Worm (Caenorhabditis elegans) whole organism, young adult: ENCODE data around the gene egl-26.

Experiments used
- B0336.3 ChIP-seq: fragments of 200-800 bp; sonication (Bioruptor generic); IDR thresholded peaks from 2 replicates; pipeline ENCODE4 v1.3.6; 2022; ENCODE audit warnings: missing genetic modification characterization, missing compliant biosample characterization
- C17E4.6 ChIP-seq: fragments of 200-800 bp; sonication (Bioruptor generic); IDR thresholded peaks from 2 replicates; pipeline ENCODE4 v1.3.6; 2022; ENCODE audit warnings: missing genetic modification reagents, missing genetic modification characterization, missing compliant biosample characterization
- F52B5.7 ChIP-seq: sonication (generic microtip); optimal IDR thresholded peaks from 2 replicates; lab custom pipeline; 2016; ENCODE audit warnings: mild to moderate bottlenecking, missing genetic modification characterization, missing compliant biosample characterization
- K12H6.12 ChIP-seq: fragments of 200-800 bp; sonication (Bioruptor generic); optimal IDR thresholded peaks from 2 replicates; lab custom pipeline; 2018; ENCODE audit warnings: mild to moderate bottlenecking, missing genetic modification characterization, missing compliant biosample characterization
- T07F8.4 ChIP-seq: sonication (generic microtip); optimal IDR thresholded peaks from 2 replicates; lab custom pipeline; 2016; ENCODE audit warnings: mild to moderate bottlenecking, missing genetic modification characterization, moderate library complexity, missing compliant biosample characterization
- akir-1 ChIP-seq: fragments of 200-800 bp; sonication (Bioruptor generic); optimal IDR thresholded peaks from 2 replicates; lab custom pipeline; 2018; ENCODE audit warnings: mild to moderate bottlenecking, missing genetic modification characterization, moderate library complexity, missing compliant biosample characterization
- attf-3 ChIP-seq: fragments of 200-800 bp; sonication (Bioruptor generic); conservative IDR thresholded peaks from 2 replicates; pipeline ENCODE4 v1.3.6; 2022; ENCODE audit warnings: missing genetic modification reagents, missing genetic modification characterization, missing compliant biosample characterization
- attf-5 ChIP-seq: fragments of 200-800 bp; sonication (Bioruptor generic); optimal IDR thresholded peaks from 2 replicates; lab custom pipeline; 2018; ENCODE audit warnings: mild to moderate bottlenecking, missing genetic modification characterization, missing compliant biosample characterization
- attf-6 ChIP-seq: fragments of 200-800 bp; sonication (Bioruptor generic); IDR thresholded peaks from 2 replicates; pipeline ENCODE4 v1.3.6; 2022; ENCODE audit warnings: missing genetic modification reagents, missing genetic modification characterization, missing compliant biosample characterization
- bed-1 ChIP-seq: fragments of 200-800 bp; sonication (Bioruptor generic); IDR thresholded peaks from 2 replicates; pipeline ENCODE4 v1.3.6; 2022; ENCODE audit warnings: missing genetic modification reagents, missing genetic modification characterization, missing compliant biosample characterization
- ceh-27 ChIP-seq: fragments of 200-800 bp; sonication (Bioruptor generic); optimal IDR thresholded peaks from 2 replicates; lab custom pipeline; 2018; ENCODE audit warnings: mild to moderate bottlenecking, missing genetic modification characterization, moderate library complexity, missing compliant biosample characterization
- ceh-58 ChIP-seq: fragments of 200-800 bp; sonication (Bioruptor generic); IDR thresholded peaks from 2 replicates; pipeline ENCODE4 v1.3.6; 2022; ENCODE audit warnings: missing genetic modification characterization, missing compliant biosample characterization
- ceh-91 ChIP-seq: fragments of 200-800 bp; sonication (Bioruptor generic); IDR thresholded peaks from 2 replicates; pipeline ENCODE4 v1.3.6; 2022; ENCODE audit warnings: missing genetic modification reagents, missing genetic modification characterization, missing compliant biosample characterization
- chd-7 ChIP-seq: sonication (generic microtip); optimal IDR thresholded peaks from 2 replicates; lab custom pipeline; 2016; ENCODE audit warnings: mild to moderate bottlenecking, missing genetic modification characterization, moderate library complexity, missing compliant biosample characterization
- ekl-4 ChIP-seq: fragments of 200-800 bp; sonication (Bioruptor generic); IDR thresholded peaks from 2 replicates; pipeline ENCODE4 v1.3.6; 2022; ENCODE audit warnings: missing genetic modification reagents, missing genetic modification characterization, missing compliant biosample characterization
- hlh-12 ChIP-seq: sonication (generic microtip); optimal IDR thresholded peaks from 2 replicates; lab custom pipeline; 2016; ENCODE audit warnings: missing genetic modification characterization, missing compliant biosample characterization
- hlh-26 ChIP-seq: fragments of 200-800 bp; sonication (Bioruptor generic); conservative IDR thresholded peaks from 2 replicates; pipeline ENCODE4 v1.3.6; 2022; ENCODE audit warnings: missing genetic modification reagents, missing genetic modification characterization, missing compliant biosample characterization
- hrde-1 ChIP-seq: sonication (generic microtip); optimal IDR thresholded peaks from 2 replicates; lab custom pipeline; 2016; ENCODE audit warnings: missing genetic modification characterization, mild to moderate bottlenecking, missing compliant biosample characterization, moderate library complexity, missing genotype, missing genetic modification reagents, borderline replicate concordance
- hsf-1 ChIP-seq: fragments of 200-800 bp; sonication (Bioruptor generic); IDR thresholded peaks from 2 replicates; pipeline ENCODE4 v1.3.6; 2022; ENCODE audit warnings: missing genetic modification reagents, missing genetic modification characterization, missing compliant biosample characterization
- let-607 ChIP-seq, 2 experiments: fragments of 200-800 bp in 1 of 2; sonication (Bioruptor generic) in 1 of 2; sonication (generic microtip) in 1 of 2; optimal IDR thresholded peaks; 2 replicates each; lab custom pipeline; 2016 to 2018; ENCODE audit warnings: mild to moderate bottlenecking in 2 of 2, missing compliant biosample characterization in 2 of 2, missing genetic modification characterization in 2 of 2, moderate library complexity in 2 of 2, missing genotype in 1 of 2
- lin-40 ChIP-seq: sonication (generic microtip); optimal IDR thresholded peaks from 2 replicates; lab custom pipeline; 2016; ENCODE audit warnings: missing genetic modification characterization, mild to moderate bottlenecking, missing compliant biosample characterization, missing genotype, missing genetic modification reagents
- madf-3 ChIP-seq: fragments of 200-800 bp; sonication (Bioruptor generic); IDR thresholded peaks from 2 replicates; pipeline ENCODE4 v1.3.6; 2022; ENCODE audit warnings: missing genetic modification reagents, missing genetic modification characterization, missing compliant biosample characterization
- mcd-1 ChIP-seq: fragments of 200-800 bp; sonication (Bioruptor generic); IDR thresholded peaks from 2 replicates; pipeline ENCODE4 v1.3.6; 2022; ENCODE audit warnings: missing genetic modification reagents, missing genetic modification characterization, missing compliant biosample characterization
- nhr-27 ChIP-seq: fragments of 200-800 bp; sonication (Bioruptor generic); optimal IDR thresholded peaks from 2 replicates; lab custom pipeline; 2018; ENCODE audit warnings: mild to moderate bottlenecking, missing genetic modification characterization, moderate library complexity, missing compliant biosample characterization
- pha-4 ChIP-seq: fragments of 150-350 bp; sonication (generic microtip); optimal IDR thresholded peaks from 2 replicates; lab custom pipeline; 2014; ENCODE audit warnings: missing biosample characterization, missing genetic modification reagents, missing genetic modification characterization
- rcor-1 ChIP-seq: fragments of 200-800 bp; sonication (Bioruptor generic); IDR thresholded peaks from 2 replicates; pipeline ENCODE4 v1.3.6; 2022; ENCODE audit warnings: missing genetic modification reagents, missing genetic modification characterization, missing compliant biosample characterization
- rec-8 ChIP-seq, 2 experiments: sonication (generic microtip); optimal IDR thresholded peaks; 2 replicates each; lab custom pipeline; 2016; ENCODE audit warnings: mild to moderate bottlenecking in 2 of 2, missing genetic modification characterization in 2 of 2, missing genetic modification reagents in 2 of 2, missing genotype in 2 of 2, missing biosample characterization in 1 of 2, missing compliant biosample characterization in 1 of 2, moderate library complexity in 1 of 2
- sdz-38 ChIP-seq: sonication (generic microtip); optimal IDR thresholded peaks from 2 replicates; lab custom pipeline; 2016; ENCODE audit warnings: missing genotype, missing genetic modification characterization, missing compliant biosample characterization
- sea-2 ChIP-seq: fragments of 200-800 bp; sonication (Bioruptor generic); IDR thresholded peaks from 2 replicates; pipeline ENCODE4 v1.3.6; 2022; ENCODE audit warnings: missing genetic modification characterization, missing compliant biosample characterization
- snpc-3.4 ChIP-seq: sonication (generic microtip); optimal IDR thresholded peaks from 2 replicates; lab custom pipeline; 2017; ENCODE audit warnings: missing genetic modification characterization, mild to moderate bottlenecking, missing compliant biosample characterization, antibody characterized with exemption, moderate library complexity, missing genotype, missing genetic modification reagents
- tbp1 ChIP-seq: fragments of 200-800 bp; sonication (Bioruptor generic); optimal IDR thresholded peaks from 2 replicates; lab custom pipeline; 2018; ENCODE audit warnings: mild to moderate bottlenecking, missing genetic modification characterization, missing compliant biosample characterization
- zfh-2 ChIP-seq: fragments of 200-800 bp; sonication (Bioruptor generic); conservative IDR thresholded peaks from 2 replicates; pipeline ENCODE4 v1.3.6; 2022; ENCODE audit warnings: missing genetic modification reagents, missing genetic modification characterization, missing compliant biosample characterization
- ztf-18 ChIP-seq: sonication (generic microtip); optimal IDR thresholded peaks from 2 replicates; lab custom pipeline; 2016; ENCODE audit warnings: missing genotype, mild to moderate bottlenecking, missing genetic modification characterization, missing compliant biosample characterization

The egl-26 gene

DNA sequence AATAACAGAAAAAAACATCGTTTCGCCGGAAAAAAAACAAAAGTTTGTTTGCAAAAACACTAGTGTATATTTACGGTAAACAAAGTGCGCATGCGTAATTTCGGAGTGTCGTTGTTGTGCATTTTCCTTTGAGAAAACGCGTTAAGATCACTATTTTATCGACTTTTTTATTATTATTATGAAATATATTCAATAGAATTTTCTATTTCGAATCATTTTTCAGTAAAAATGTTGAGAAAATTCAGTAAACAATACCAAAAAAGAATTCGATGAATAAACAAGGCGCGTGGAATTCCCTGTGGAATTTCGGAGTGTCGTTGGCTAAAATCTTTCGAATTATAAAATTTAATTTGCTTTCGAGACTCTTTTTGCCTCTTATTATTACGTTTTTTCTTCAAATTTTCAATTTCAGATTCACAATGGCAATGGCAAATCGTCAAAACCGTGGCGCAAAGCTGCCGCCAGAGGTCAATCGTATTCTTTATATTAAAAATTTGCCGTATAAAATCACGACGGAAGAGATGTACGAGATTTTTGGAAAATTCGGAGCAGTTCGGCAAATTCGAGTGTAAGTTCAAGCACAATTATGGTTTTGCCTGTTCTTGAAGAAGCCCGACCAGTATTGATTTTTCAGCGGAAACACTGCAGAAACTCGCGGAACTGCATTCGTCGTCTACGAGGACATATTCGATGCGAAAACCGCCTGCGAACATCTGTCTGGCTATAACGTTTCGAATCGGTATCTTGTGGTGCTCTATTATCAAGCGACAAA, 28.7 kb downstream of the egl-26 start, which contains the start of the genes luc-7L3 and sftb-6:
Gene luc-7L3, minus strand, starts transcription at position 36 of the 772 bp plus-strand sequence.
Gene sftb-6, plus strand, starts transcription at position 413 of the 772 bp plus-strand sequence.
- no peak for TF ChIP-seq bed-1 (GFP tag; lab: Robert Waterston, UW)
- no peak for TF ChIP-seq rcor-1 (GFP tag; lab: Robert Waterston, UW)
- TF ChIP-seq snpc-3.4 (tag; lab: Kevin White, UChicago), result no peak
- TF ChIP-seq attf-3 (GFP tag; lab: Robert Waterston, UW), result peak; percentile 98
- no peak for TF ChIP-seq sea-2 (GFP tag; lab: Robert Waterston, UW)
- no peak for TF ChIP-seq chd-7 (tag; lab: Kevin White, UChicago)
- TF ChIP-seq ekl-4 (GFP tag; lab: Robert Waterston, UW), result no peak
- no peak for TF ChIP-seq rec-8 (tag; optimal IDR thresholded peaks at IDR 0.05; lab: Kevin White, UChicago)
- no peak for TF ChIP-seq hlh-26 (GFP tag; lab: Robert Waterston, UW)
- no peak for TF ChIP-seq akir-1
- no peak for TF ChIP-seq ztf-18
- TF ChIP-seq T07F8.4 (tag; lab: Kevin White, UChicago), result no peak
- TF ChIP-seq nhr-27, result no peak
- TF ChIP-seq attf-6 (GFP tag; lab: Robert Waterston, UW), result no peak
- TF ChIP-seq attf-5, result peak; percentile 25
- TF ChIP-seq ceh-27, result no peak
- TF ChIP-seq pha-4 (tag; lab: Kevin White, UChicago), result no peak
- no peak for TF ChIP-seq ceh-58 (GFP tag; lab: Robert Waterston, UW)
- peak; percentile 58 for TF ChIP-seq lin-40 (tag; lab: Kevin White, UChicago)

DNA sequence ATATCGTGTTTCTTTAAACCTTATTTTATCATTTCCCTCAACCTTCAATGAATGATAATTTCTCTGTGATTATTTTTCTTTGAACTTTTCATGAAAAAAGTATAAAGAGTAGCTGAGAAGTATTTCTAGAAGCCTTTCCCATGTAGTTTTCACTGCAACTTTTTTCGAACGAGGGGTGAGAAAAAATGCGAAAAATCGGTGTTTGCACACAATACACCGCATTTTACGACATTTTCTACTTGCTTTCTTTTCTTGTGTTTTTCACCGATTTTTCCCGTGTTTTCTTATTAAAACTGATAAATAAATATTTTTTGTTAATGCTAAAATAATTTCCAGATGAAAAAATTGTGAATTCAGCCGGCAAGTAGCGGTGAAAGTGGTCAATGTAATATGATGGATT, 29.4 kb downstream of the egl-26 start, which contains the start of gene C50D2.10:
Gene C50D2.10, plus strand, starts transcription at position 245 of the 400 bp plus-strand sequence.
- peak; percentile 70 for TF ChIP-seq attf-3 (GFP tag; lab: Robert Waterston, UW)
- peak; percentile 25; the same call in 1 of the 2 replicates for TF ChIP-seq mcd-1 (GFP tag; lab: Robert Waterston, UW)

DNA sequence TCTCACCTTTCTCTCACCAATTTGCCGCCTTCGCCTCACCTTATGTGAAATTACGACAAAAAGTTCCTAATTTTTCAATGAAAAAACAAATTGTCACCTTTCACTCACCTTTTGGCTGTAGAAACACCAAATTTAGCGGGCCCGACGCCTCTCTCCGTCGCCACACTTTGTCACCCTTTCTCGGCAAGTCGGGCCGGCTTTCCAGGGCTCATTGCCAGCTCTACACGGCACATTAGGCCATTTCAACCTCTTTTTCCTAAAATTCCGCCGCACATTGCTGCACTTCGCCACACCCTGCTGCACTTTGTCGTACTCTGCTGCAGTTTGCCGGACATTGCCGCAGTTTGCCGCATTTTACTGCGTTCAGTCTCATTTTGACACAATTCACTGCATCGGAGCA, 31.7 kb downstream of the egl-26 start:
- TF ChIP-seq ceh-91 (GFP tag; lab: Robert Waterston, UW), result 0 out of 2 replicates have a peak, but pooled peaks have one; percentile 29
- TF ChIP-seq F52B5.7, result peak; percentile 50
- TF ChIP-seq B0336.3, result 0 out of 2 replicates have a peak, but pooled peaks have one; percentile 42
- TF ChIP-seq tbp1, result no peak
- no peak for TF ChIP-seq sdz-38 (tag; lab: Kevin White, UChicago)
- TF ChIP-seq attf-5, result no peak
- TF ChIP-seq hrde-1 (tag; lab: Kevin White, UChicago), result peak; percentile 30
- peak; percentile 71 for TF ChIP-seq zfh-2
- TF ChIP-seq madf-3, result 0 out of 2 replicates have a peak, but pooled peaks have one; percentile 4
- TF ChIP-seq, all 124 proteins: peak for 6

DNA sequence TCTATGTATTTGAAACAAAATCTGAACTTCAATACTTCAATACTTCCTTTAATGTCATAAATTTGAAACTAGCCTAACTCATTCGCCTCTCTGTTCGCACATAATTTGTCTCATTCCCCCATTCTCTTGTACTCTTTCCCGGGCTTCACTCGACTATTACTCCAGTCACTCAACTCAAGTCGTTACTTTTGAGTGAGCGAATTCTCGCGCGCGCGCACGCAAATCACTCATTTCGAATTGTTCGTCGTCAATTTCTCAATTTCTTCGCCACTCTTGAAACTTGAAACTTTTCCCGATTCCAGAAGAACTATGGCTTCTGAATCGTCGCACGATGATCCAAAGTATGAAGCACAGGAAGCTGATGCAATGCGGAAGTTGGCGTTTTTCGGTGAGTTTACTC, 34.8 kb downstream of the egl-26 start, which contains the start of gene col-68:
Gene col-68, plus strand, starts transcription at position 301 of the 400 bp plus-strand sequence.
- TF ChIP-seq let-607 (tag; optimal IDR thresholded peaks at IDR 0.05; lab: Kevin White, UChicago) (no peak), hlh-12 (tag; lab: Kevin White, UChicago) (no peak), K12H6.12 (tag; lab: Kevin White, UChicago) (no peak), hlh-26 (GFP tag; lab: Robert Waterston, UW) (no peak), C17E4.6 (GFP tag; lab: Robert Waterston, UW) (no peak), ceh-58 (GFP tag; lab: Robert Waterston, UW) (no peak), hsf-1 (no peak), bed-1 (GFP tag; lab: Robert Waterston, UW) (no peak)
